Worm (Caenorhabditis elegans): ENCODE measurements around the gene C03A7.2.

C03A7.2 gene

DNA sequence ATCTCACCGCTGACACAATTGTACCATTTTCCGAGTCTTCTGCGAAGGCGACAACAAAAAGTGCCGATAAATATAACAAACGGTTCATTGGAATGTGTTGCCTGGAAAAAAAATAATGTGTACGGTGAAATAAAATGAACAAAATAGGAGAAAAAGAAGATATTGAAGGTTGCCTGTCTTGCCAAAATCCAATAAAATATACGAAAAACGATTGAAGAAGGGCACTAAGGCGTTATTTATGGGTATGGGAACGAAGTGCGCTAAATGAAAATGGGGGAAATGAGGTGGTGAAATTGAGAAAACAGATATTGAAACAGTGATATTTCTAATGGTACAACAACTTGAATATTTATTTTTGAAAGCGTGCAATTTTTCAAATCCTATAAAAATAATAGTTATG lies 16.5 kb downstream of the C03A7.2 start, which contains the start of gene Y47A7.2:
Gene Y47A7.2 (minus strand): TSS at position 101 of the 400 bp plus-strand sequence.
- no peak for TF ChIP-seq unc-62 (GFP tag; optimal IDR thresholded peaks at IDR 0.05)
- no peak for TF ChIP-seq nhr-28 (tag; optimal IDR thresholded peaks at IDR 0.05)

DNA sequence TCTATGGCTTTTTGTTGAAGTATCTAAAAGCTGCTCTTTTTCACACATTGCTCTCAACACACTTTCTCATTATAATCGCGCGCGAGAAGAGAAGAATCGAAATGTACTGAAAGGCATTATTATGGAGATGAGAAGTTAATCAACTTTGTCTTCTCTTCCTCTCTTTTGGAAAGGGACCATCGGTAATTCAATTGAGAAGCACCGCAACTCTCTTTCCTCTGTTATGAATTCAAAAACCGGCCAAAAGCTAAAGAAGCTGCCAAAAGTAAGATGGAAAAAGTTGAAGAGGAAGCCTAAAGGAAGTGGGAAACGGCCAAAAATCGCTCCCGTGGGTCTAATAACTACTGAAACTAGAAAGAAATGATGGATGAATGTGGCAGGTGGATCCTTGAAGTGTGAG lies 18.5 kb downstream of the C03A7.2 start:
- TF ChIP-seq fkh-10 (GFP tag; optimal IDR thresholded peaks at IDR 0.05) (peak; percentile 68), ceh-9 (tag; optimal IDR thresholded peaks at IDR 0.05) (no peak)

- TF ChIP-seq nhr-28 (tag; optimal IDR thresholded peaks at IDR 0.05): no peak
- no peak for TF ChIP-seq mdl-1 (tag; optimal IDR thresholded peaks at IDR 0.05)
- TF ChIP-seq zag-1 (tag; optimal IDR thresholded peaks at IDR 0.05): no peak
- TF ChIP-seq skn-1 (tag; optimal IDR thresholded peaks at IDR 0.05): no peak
- TF ChIP-seq daf-12 (tag; optimal IDR thresholded peaks at IDR 0.05): no peak
- TF ChIP-seq fos-1 (tag; optimal IDR thresholded peaks at IDR 0.05): no peak
- TF ChIP-seq lin-15B (tag; optimal IDR thresholded peaks at IDR 0.05): no peak
- no peak for TF ChIP-seq nhr-12 (tag; optimal IDR thresholded peaks at IDR 0.05)
- no peak for TF ChIP-seq lin-39 (tag; optimal IDR thresholded peaks at IDR 0.05)
- no peak for TF ChIP-seq nhr-76 (tag; optimal IDR thresholded peaks at IDR 0.05)
- no peak for TF ChIP-seq snpc-4 (tag; optimal IDR thresholded peaks at IDR 0.05)
- no peak for TF ChIP-seq elt-2 (tag; optimal IDR thresholded peaks at IDR 0.05)
- TF ChIP-seq ztf-11 (tag; optimal IDR thresholded peaks at IDR 0.05): no peak
- no peak for TF ChIP-seq nhr-43 (tag; optimal IDR thresholded peaks at IDR 0.05; ENCODE audit: poor library complexity, severe bottlenecking)
- TF ChIP-seq unc-39 (tag; optimal IDR thresholded peaks at IDR 0.05): no peak
- no peak for TF ChIP-seq hmg-11 (tag; optimal IDR thresholded peaks at IDR 0.05)
- TF ChIP-seq nhr-77 (tag; optimal IDR thresholded peaks at IDR 0.05): no peak
Measured at ce11 chrV:5201706-5202105, 20.0 kb downstream of the C03A7.2 start.

ce11 chrV:5203643-5204042 lies 21.9 kb downstream of the C03A7.2 start:
- TF ChIP-seq elt-3 (tag; optimal IDR thresholded peaks at IDR 0.05): no peak
- no peak for TF ChIP-seq ceh-82 (tag; optimal IDR thresholded peaks at IDR 0.05)
- no peak for TF ChIP-seq fkh-10 (GFP tag; optimal IDR thresholded peaks at IDR 0.05)
- TF ChIP-seq lin-39 (tag; optimal IDR thresholded peaks at IDR 0.05): no peak
- TF ChIP-seq elt-1 (tag; optimal IDR thresholded peaks at IDR 0.05): no peak

DNA sequence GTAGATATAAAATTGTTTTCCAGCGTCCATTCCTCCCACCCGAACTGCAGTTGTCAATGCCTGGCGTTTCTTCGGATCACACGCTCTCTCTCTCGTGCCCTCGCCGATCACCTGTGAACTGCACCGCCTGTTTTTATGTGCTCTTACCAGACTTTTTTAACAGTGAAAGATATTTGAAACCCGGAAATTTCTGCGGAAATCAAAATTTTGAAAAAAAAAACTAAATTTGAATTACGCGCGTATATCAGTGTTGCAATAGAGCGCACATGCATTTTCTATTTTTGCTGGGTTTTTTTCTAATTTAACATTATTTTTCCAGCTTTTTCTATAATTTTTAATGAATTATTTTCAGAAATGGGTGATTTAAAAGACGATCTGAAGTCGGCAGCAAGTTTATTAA lies 22.4 kb downstream of the C03A7.2 start, which contains the start of gene ttc-37:
Gene ttc-37 (plus strand): TSS at position 349 of the 400 bp plus-strand sequence.
- TF ChIP-seq elt-2 (tag; optimal IDR thresholded peaks at IDR 0.05) (peak; percentile 6), lin-15B (tag; optimal IDR thresholded peaks at IDR 0.05) (peak; percentile 66), nfya-1 (tag; optimal IDR thresholded peaks at IDR 0.05; ENCODE audit: insufficient read depth) (peak; percentile 46), nhr-11 (tag; optimal IDR thresholded peaks at IDR 0.05) (no peak), ztf-11 (tag; optimal IDR thresholded peaks at IDR 0.05) (no peak), tbx-2 (tag; optimal IDR thresholded peaks at IDR 0.05) (no peak), fos-1 (tag; optimal IDR thresholded peaks at IDR 0.05) (no peak), pqm-1 (tag; optimal IDR thresholded peaks at IDR 0.05) (peak; percentile 3), nhr-25 (tag; optimal IDR thresholded peaks at IDR 0.05) (no peak), nhr-76 (tag; optimal IDR thresholded peaks at IDR 0.05) (no peak), elt-1 (tag; optimal IDR thresholded peaks at IDR 0.05) (no peak), mml-1 (tag; optimal IDR thresholded peaks at IDR 0.05) (no peak), nhr-28 (tag; optimal IDR thresholded peaks at IDR 0.05) (no peak), pha-4 (tag; optimal IDR thresholded peaks at IDR 0.05) (peak; percentile 76), nhr-77 (tag; optimal IDR thresholded peaks at IDR 0.05) (no peak), ceh-28 (tag; optimal IDR thresholded peaks at IDR 0.05) (no peak), unc-62 (GFP tag; optimal IDR thresholded peaks at IDR 0.05) (no peak), hmg-11 (tag; optimal IDR thresholded peaks at IDR 0.05) (peak; percentile 40), egl-5 (tag; optimal IDR thresholded peaks at IDR 0.05) (peak; percentile 17), eor-1 (tag; optimal IDR thresholded peaks at IDR 0.05) (no peak), nhr-43 (tag; optimal IDR thresholded peaks at IDR 0.05; ENCODE audit: poor library complexity, severe bottlenecking) (no peak), zag-1 (tag; optimal IDR thresholded peaks at IDR 0.05) (no peak), ceh-16 (tag; optimal IDR thresholded peaks at IDR 0.05) (no peak), fkh-10 (GFP tag; optimal IDR thresholded peaks at IDR 0.05) (no peak), fkh-2 (tag; optimal IDR thresholded peaks at IDR 0.05) (no peak), ZK546.5 (tag; optimal IDR thresholded peaks at IDR 0.05) (no peak), nhr-12 (tag; optimal IDR thresholded peaks at IDR 0.05) (no peak), unc-39 (tag; optimal IDR thresholded peaks at IDR 0.05) (no peak), ceh-9 (tag; optimal IDR thresholded peaks at IDR 0.05) (no peak), mdl-1 (tag; optimal IDR thresholded peaks at IDR 0.05) (no peak), ama-1 (optimal IDR thresholded peaks at IDR 0.05) (no peak), elt-3 (tag; optimal IDR thresholded peaks at IDR 0.05) (no peak), nhr-67 (tag; optimal IDR thresholded peaks at IDR 0.05) (no peak)

Data from whole organism, L3 larva.